Fruit fly (Drosophila melanogaster): ENCODE data around the gene fid.
A peak's percentile ranks its signal among the peaks of the same experiment; 100 is the strongest.

fid gene

dm6 chr3R:25968486-25968885 is 1.4 kb upstream of the fid start (continued):
- TF ChIP-seq Fer2 (tag; optimal IDR thresholded peaks at IDR 0.05) (no peak), NC2β (GFP tag; optimal IDR thresholded peaks at IDR 0.05) (no peak), CG14860 (GFP tag; IDR thresholded peaks at IDR 0.05; ENCODE audit: partially characterized antibody) (no peak), CG18011 (GFP tag; optimal IDR thresholded peaks at IDR 0.05) (no peak), BtbVII (GFP tag; optimal IDR thresholded peaks at IDR 0.05) (peak; percentile 23), pum (GFP tag; optimal IDR thresholded peaks at IDR 0.05) (no peak), NK7.1 (GFP tag; optimal IDR thresholded peaks at IDR 0.05) (no peak), CG12219 (GFP tag; optimal IDR thresholded peaks at IDR 0.05) (no peak), h (optimal IDR thresholded peaks at IDR 0.05) (no peak), hbn (GFP tag; IDR thresholded peaks at IDR 0.05; ENCODE audit: partially characterized antibody) (no peak), CG32532 (GFP tag; IDR thresholded peaks at IDR 0.05) (peak; percentile 60; the same call in 1 of the 2 replicates), CG18599 (GFP tag; optimal IDR thresholded peaks at IDR 0.05) (peak; percentile 86), kay (GFP tag; optimal IDR thresholded peaks at IDR 0.05) (no peak), Oaz (GFP tag; IDR thresholded peaks at IDR 0.05) (no peak), hb (GFP tag; IDR thresholded peaks at IDR 0.05; ENCODE audit: partially characterized antibody) (no peak), Six4 (GFP tag; optimal IDR thresholded peaks at IDR 0.05) (no peak), PHDP (tag; optimal IDR thresholded peaks at IDR 0.05) (no peak), CG10321 (GFP tag; IDR thresholded peaks at IDR 0.05) (no peak), CG6254 (GFP tag; optimal IDR thresholded peaks at IDR 0.05) (no peak), E2f1 (GFP tag; IDR thresholded peaks at IDR 0.05) (peak; percentile 27; the same call in 1 of the 2 replicates), usp (GFP tag; optimal IDR thresholded peaks at IDR 0.05) (no peak), gcm (GFP tag; optimal IDR thresholded peaks at IDR 0.05) (no peak), Sry-β (GFP tag; optimal IDR thresholded peaks at IDR 0.05) (no peak), CG11456 (GFP tag; IDR thresholded peaks at IDR 0.05) (no peak), CG9727 (GFP tag; optimal IDR thresholded peaks at IDR 0.05) (peak; percentile 40), CG11723 (GFP tag; optimal IDR thresholded peaks at IDR 0.05) (no peak), CG8388 (GFP tag; optimal IDR thresholded peaks at IDR 0.05) (no peak), Abd-B (GFP tag; optimal IDR thresholded peaks at IDR 0.05) (no peak), pros (GFP tag; optimal IDR thresholded peaks at IDR 0.05) (no peak), ci (GFP tag; IDR thresholded peaks at IDR 0.05) (no peak), maf-S (GFP tag; optimal IDR thresholded peaks at IDR 0.05) (no peak), CG7556 (GFP tag; optimal IDR thresholded peaks at IDR 0.05) (peak; percentile 58), eve (GFP tag; optimal IDR thresholded peaks at IDR 0.05) (no peak), CG18619 (GFP tag; optimal IDR thresholded peaks at IDR 0.05) (no peak), sna (GFP tag; IDR thresholded peaks at IDR 0.05; ENCODE audit: partially characterized antibody) (no peak), sisA (GFP tag; IDR thresholded peaks at IDR 0.05) (no peak), da (GFP tag; optimal IDR thresholded peaks at IDR 0.05) (no peak), caup (GFP tag; optimal IDR thresholded peaks at IDR 0.05; ENCODE audit: severe bottlenecking) (peak; percentile 49), CG13894 (tag; optimal IDR thresholded peaks at IDR 0.05) (no peak), Hr78 (GFP tag; optimal IDR thresholded peaks at IDR 0.05) (no peak), Poxn (GFP tag; IDR thresholded peaks at IDR 0.05) (no peak), sug (tag; optimal IDR thresholded peaks at IDR 0.05) (no peak), hth (optimal IDR thresholded peaks at IDR 0.05) (no peak), CG7271 (tag; optimal IDR thresholded peaks at IDR 0.05) (no peak), ERR (GFP tag; optimal IDR thresholded peaks at IDR 0.05) (no peak), Neu2 (GFP tag; optimal IDR thresholded peaks at IDR 0.05; ENCODE audit: borderline replicate concordance) (no peak), CG13287 (GFP tag; IDR thresholded peaks at IDR 0.05; ENCODE audit: partially characterized antibody) (no peak), CG10274 (GFP tag; optimal IDR thresholded peaks at IDR 0.05) (no peak), Dref (GFP tag; IDR thresholded peaks at IDR 0.05) (no peak), cwo (GFP tag; optimal IDR thresholded peaks at IDR 0.05) (peak; percentile 60), CG6683 (GFP tag; optimal IDR thresholded peaks at IDR 0.05) (no peak)
